Fruit fly (Drosophila melanogaster): ENCODE measurements around the gene CG17681.

The CG17681 gene

dm6 chr2L:18144268-18144834 is 8.6 kb upstream of the CG17681 start (continued):
- TF ChIP-seq CG34376 (GFP tag; optimal IDR thresholded peaks at IDR 0.05): no peak
- TF ChIP-seq nom (GFP tag; optimal IDR thresholded peaks at IDR 0.05): no peak
- TF ChIP-seq CrebB (tag; optimal IDR thresholded peaks at IDR 0.05): no peak
- no peak for TF ChIP-seq ssp (GFP tag; IDR thresholded peaks at IDR 0.05)
- no peak for TF ChIP-seq CG9797 (GFP tag; optimal IDR thresholded peaks at IDR 0.05)
- TF ChIP-seq btn (GFP tag; optimal IDR thresholded peaks at IDR 0.05): no peak
- no peak for TF ChIP-seq CG8359 (GFP tag; optimal IDR thresholded peaks at IDR 0.05; ENCODE audit: borderline replicate concordance)
- peak; percentile 0 for TF ChIP-seq CG10543 (GFP tag; optimal IDR thresholded peaks at IDR 0.05)
- TF ChIP-seq CG6791 (GFP tag; IDR thresholded peaks at IDR 0.05; ENCODE audit: partially characterized antibody): no peak
- no peak for TF ChIP-seq CG2129 (GFP tag; IDR thresholded peaks at IDR 0.05; ENCODE audit: partially characterized antibody)
- TF ChIP-seq CG3281 (GFP tag; optimal IDR thresholded peaks at IDR 0.05): no peak
- TF ChIP-seq zen (tag; optimal IDR thresholded peaks at IDR 0.05): peak; percentile 21
- no peak for TF ChIP-seq p53 (GFP tag; optimal IDR thresholded peaks at IDR 0.05)
- no peak for TF ChIP-seq CG16779 (GFP tag; IDR thresholded peaks at IDR 0.05)
- TF ChIP-seq az2 (GFP tag; optimal IDR thresholded peaks at IDR 0.05): no peak
- no peak for TF ChIP-seq tio (GFP tag; optimal IDR thresholded peaks at IDR 0.05)
- TF ChIP-seq sim (GFP tag; IDR thresholded peaks at IDR 0.05): no peak
- no peak for TF ChIP-seq crc (GFP tag; optimal IDR thresholded peaks at IDR 0.05)
- no peak for TF ChIP-seq CG18476 (GFP tag; optimal IDR thresholded peaks at IDR 0.05)
- no peak for TF ChIP-seq B-H1 (GFP tag; IDR thresholded peaks at IDR 0.05)
- TF ChIP-seq CG34422 (GFP tag; IDR thresholded peaks at IDR 0.05): no peak
- TF ChIP-seq GATAe (GFP tag; conservative IDR thresholded peaks at IDR 0.05): no peak
- no peak for TF ChIP-seq CG10654 (GFP tag; optimal IDR thresholded peaks at IDR 0.05)
- TF ChIP-seq Blimp-1 (GFP tag; optimal IDR thresholded peaks at IDR 0.05): no peak
- no peak for TF ChIP-seq zen2 (GFP tag; IDR thresholded peaks at IDR 0.05; ENCODE audit: partially characterized antibody)
- TF ChIP-seq Med (GFP tag): no peak
- TF ChIP-seq abd-A (tag; optimal IDR thresholded peaks at IDR 0.05): no peak
- no peak for TF ChIP-seq nmo (GFP tag; optimal IDR thresholded peaks at IDR 0.05)
- peak; percentile 13 for TF ChIP-seq D19A (tag; optimal IDR thresholded peaks at IDR 0.05)
- no peak for TF ChIP-seq CG9215 (GFP tag; IDR thresholded peaks at IDR 0.05)
- TF ChIP-seq pros (GFP tag; optimal IDR thresholded peaks at IDR 0.05): peak; percentile 24
- no peak for TF ChIP-seq ttk (GFP tag; IDR thresholded peaks at IDR 0.05)
- TF ChIP-seq kni (GFP tag; optimal IDR thresholded peaks at IDR 0.05): peak; percentile 40
- peak; percentile 70 for TF ChIP-seq CG15479 (GFP tag; optimal IDR thresholded peaks at IDR 0.05)
- TF ChIP-seq wek (GFP tag; optimal IDR thresholded peaks at IDR 0.05): no peak
- peak; percentile 36 for TF ChIP-seq twi (tag; optimal IDR thresholded peaks at IDR 0.05)
- TF ChIP-seq salm (tag; optimal IDR thresholded peaks at IDR 0.05): no peak
- peak; percentile 31 for TF ChIP-seq mirr (GFP tag; optimal IDR thresholded peaks at IDR 0.05)
- TF ChIP-seq CG3995 (GFP tag; optimal IDR thresholded peaks at IDR 0.05): no peak
- no peak for TF ChIP-seq CG2202 (tag; optimal IDR thresholded peaks at IDR 0.05)
- no peak for TF ChIP-seq sens-2 (GFP tag; IDR thresholded peaks at IDR 0.05)
- TF ChIP-seq trh (GFP tag; optimal IDR thresholded peaks at IDR 0.05): no peak
- no peak for TF ChIP-seq CG1792 (GFP tag; optimal IDR thresholded peaks at IDR 0.05)
- TF ChIP-seq CG2712 (tag; optimal IDR thresholded peaks at IDR 0.05): no peak
- TF ChIP-seq run (tag; optimal IDR thresholded peaks at IDR 0.05): no peak
- no peak for TF ChIP-seq CG9932 (GFP tag; IDR thresholded peaks at IDR 0.05)
- no peak for TF ChIP-seq Antp (GFP tag; optimal IDR thresholded peaks at IDR 0.05)
- no peak for TF ChIP-seq ewg (GFP tag; optimal IDR thresholded peaks at IDR 0.05)
- TF ChIP-seq mam (GFP tag; optimal IDR thresholded peaks at IDR 0.05): no peak
- TF ChIP-seq Hand (GFP tag; optimal IDR thresholded peaks at IDR 0.05): no peak
- TF ChIP-seq Six4 (GFP tag; optimal IDR thresholded peaks at IDR 0.05): no peak

Data from whole organism, embryonic.